Fruit fly (Drosophila melanogaster): Measurements from ENCODE around the gene Jhbp6.

- TF ChIP-seq psq (optimal IDR thresholded peaks at IDR 0.05): no peak
- TF ChIP-seq Myc (optimal IDR thresholded peaks at IDR 0.05): no peak
- no peak for TF ChIP-seq ttk (optimal IDR thresholded peaks at IDR 0.05)
Observed at dm6 chr3L:22695653-22696052, 25.9 kb downstream of the Jhbp6 start, which contains the start of gene CG14452.
